Worm (Caenorhabditis elegans) whole organism, late embryonic: ENCODE measurements around the gene Y49E10.10.

Experiments
- C08G9.2 ChIP-seq: sonication (generic microtip); optimal IDR thresholded peaks from 2 replicates; lab custom pipeline; 2016; ENCODE audit warnings: mild to moderate bottlenecking, missing genetic modification characterization, moderate library complexity, missing compliant biosample characterization
- F13H6.1 ChIP-seq: sonication (generic microtip); optimal IDR thresholded peaks from 2 replicates; lab custom pipeline; 2016; ENCODE audit warnings: missing genetic modification characterization, missing compliant biosample characterization
- K02D7.2 ChIP-seq: sonication (generic microtip); optimal IDR thresholded peaks from 2 replicates; lab custom pipeline; 2017; ENCODE audit warnings: mild to moderate bottlenecking, missing genetic modification characterization, missing compliant biosample characterization
- Y22D7AL.16 ChIP-seq: sonication (generic microtip); optimal IDR thresholded peaks from 2 replicates; lab custom pipeline; 2016; ENCODE audit warnings: missing genetic modification characterization, missing compliant biosample characterization
- ama-1 ChIP-seq: fragments of 150-350 bp; optimal IDR thresholded peaks from 2 replicates; lab custom pipeline; 2014
- ceh-14 ChIP-seq: sonication (generic microtip); optimal IDR thresholded peaks from 2 replicates; lab custom pipeline; 2016; ENCODE audit warnings: missing genotype, missing genetic modification characterization, missing compliant biosample characterization
- ceh-2 ChIP-seq: sonication (generic microtip); optimal IDR thresholded peaks from 2 replicates; lab custom pipeline; 2016; ENCODE audit warnings: missing genotype, missing genetic modification characterization, missing compliant biosample characterization
- ceh-22 ChIP-seq: sonication (generic microtip); optimal IDR thresholded peaks from 2 replicates; lab custom pipeline; 2017; ENCODE audit warnings: missing biosample characterization, missing genetic modification characterization
- ceh-24 ChIP-seq: sonication (generic microtip); optimal IDR thresholded peaks from 2 replicates; lab custom pipeline; 2016; ENCODE audit warnings: mild to moderate bottlenecking, missing genetic modification characterization, missing compliant biosample characterization
- ceh-34 ChIP-seq: sonication (generic microtip); optimal IDR thresholded peaks from 2 replicates; lab custom pipeline; 2016; ENCODE audit warnings: mild to moderate bottlenecking, missing genetic modification characterization, missing compliant biosample characterization
- ceh-6 ChIP-seq: fragments of 200-800 bp; sonication (Bioruptor generic); optimal IDR thresholded peaks from 2 replicates; lab custom pipeline; 2018; ENCODE audit warnings: mild to moderate bottlenecking, missing genetic modification characterization, missing compliant biosample characterization
- ceh-9 ChIP-seq: sonication (generic microtip); optimal IDR thresholded peaks from 2 replicates; lab custom pipeline; 2016; ENCODE audit warnings: mild to moderate bottlenecking, missing genetic modification characterization, inconsistent platforms, missing compliant biosample characterization
- elt-2 ChIP-seq: sonication (generic microtip); optimal IDR thresholded peaks from 2 replicates; lab custom pipeline; 2016; ENCODE audit warnings: missing genetic modification reagents, missing genetic modification characterization, missing compliant biosample characterization
- elt-4 ChIP-seq: sonication (generic microtip); optimal IDR thresholded peaks from 2 replicates; lab custom pipeline; 2016; ENCODE audit warnings: missing genetic modification characterization, missing compliant biosample characterization
- eyg-1 ChIP-seq: sonication (generic microtip); optimal IDR thresholded peaks from 2 replicates; lab custom pipeline; 2016; ENCODE audit warnings: missing genotype, missing genetic modification characterization, missing compliant biosample characterization
- fax-1 ChIP-seq: sonication (generic microtip); optimal IDR thresholded peaks from 2 replicates; lab custom pipeline; 2016; ENCODE audit warnings: missing genotype, missing genetic modification characterization, missing compliant biosample characterization
- fkh-10 ChIP-seq: fragments of 150-350 bp; optimal IDR thresholded peaks from 2 replicates; lab custom pipeline; 2014; ENCODE audit warnings: missing biosample characterization, missing genetic modification reagents, missing genetic modification characterization
- fkh-6 ChIP-seq: sonication (generic microtip); optimal IDR thresholded peaks from 2 replicates; lab custom pipeline; 2016; ENCODE audit warnings: missing genetic modification characterization, missing compliant biosample characterization
- gmeb-2 ChIP-seq: sonication (generic microtip); optimal IDR thresholded peaks from 2 replicates; lab custom pipeline; 2016; ENCODE audit warnings: missing genetic modification characterization, inconsistent platforms, missing compliant biosample characterization
- hlh-13 ChIP-seq: fragments of 200-800 bp; sonication (Bioruptor generic); optimal IDR thresholded peaks from 2 replicates; lab custom pipeline; 2018; ENCODE audit warnings: mild to moderate bottlenecking, missing genetic modification characterization, missing compliant biosample characterization
- hlh-15 ChIP-seq: sonication (generic microtip); optimal IDR thresholded peaks from 2 replicates; lab custom pipeline; 2016; ENCODE audit warnings: missing genetic modification characterization, missing compliant biosample characterization
- hlh-30 ChIP-seq: sonication (generic microtip); optimal IDR thresholded peaks from 2 replicates; lab custom pipeline; 2017; ENCODE audit warnings: antibody characterized with exemption, missing genetic modification characterization, missing compliant biosample characterization; ENCODE audit not compliant: insufficient read depth
- hlh-6 ChIP-seq: sonication (generic microtip); optimal IDR thresholded peaks from 2 replicates; lab custom pipeline; 2016; ENCODE audit warnings: missing genotype, missing genetic modification characterization, missing compliant biosample characterization
- hlh-8 ChIP-seq: sonication (generic microtip); optimal IDR thresholded peaks from 2 replicates; lab custom pipeline; 2016; ENCODE audit warnings: missing genotype, missing genetic modification characterization, missing compliant biosample characterization
- lim-6 ChIP-seq: sonication (generic microtip); optimal IDR thresholded peaks from 2 replicates; lab custom pipeline; 2016; ENCODE audit warnings: missing genetic modification characterization, missing compliant biosample characterization
- lin-11 ChIP-seq: fragments of 200-800 bp; sonication (Bioruptor generic); optimal IDR thresholded peaks from 2 replicates; lab custom pipeline; 2018; ENCODE audit warnings: mild to moderate bottlenecking, missing genetic modification characterization, missing compliant biosample characterization
- madf-2 ChIP-seq: sonication (generic microtip); optimal IDR thresholded peaks from 2 replicates; lab custom pipeline; 2017; ENCODE audit warnings: missing genetic modification characterization, missing compliant biosample characterization
- nhr-11 ChIP-seq: fragments of 150-350 bp; optimal IDR thresholded peaks from 2 replicates; lab custom pipeline; 2014; ENCODE audit warnings: missing biosample characterization, missing genetic modification characterization
- npax-4 ChIP-seq: sonication (generic microtip); optimal IDR thresholded peaks from 2 replicates; lab custom pipeline; 2016; ENCODE audit warnings: missing genetic modification characterization, missing compliant biosample characterization
- odd-2 ChIP-seq: sonication (generic microtip); optimal IDR thresholded peaks from 2 replicates; lab custom pipeline; 2017; ENCODE audit warnings: antibody characterized with exemption, mild to moderate bottlenecking, missing genetic modification characterization, missing compliant biosample characterization
- pat-9 ChIP-seq: fragments of 200-800 bp; sonication (Bioruptor generic); optimal IDR thresholded peaks from 2 replicates; lab custom pipeline; 2018; ENCODE audit warnings: mild to moderate bottlenecking, missing genetic modification characterization, moderate library complexity, missing compliant biosample characterization
- pha-4 ChIP-seq: fragments of 150-350 bp; optimal IDR thresholded peaks from 2 replicates; lab custom pipeline; 2018; ENCODE audit warnings: missing biosample characterization, missing genetic modification reagents, missing genetic modification characterization
- pqm-1 ChIP-seq: sonication (generic microtip); optimal IDR thresholded peaks from 2 replicates; lab custom pipeline; 2016; ENCODE audit warnings: missing genetic modification characterization, missing compliant biosample characterization
- pros-1 ChIP-seq: fragments of 150-350 bp; optimal IDR thresholded peaks from 2 replicates; lab custom pipeline; 2014; ENCODE audit warnings: missing biosample characterization, missing genetic modification reagents, missing genetic modification characterization
- rnt-1 ChIP-seq: sonication (generic microtip); optimal IDR thresholded peaks from 2 replicates; lab custom pipeline; 2016; ENCODE audit warnings: missing genetic modification characterization, missing compliant biosample characterization
- sdc-2 ChIP-seq: sonication (generic microtip); optimal IDR thresholded peaks from 2 replicates; lab custom pipeline; 2016; ENCODE audit warnings: missing genotype, missing genetic modification characterization, missing compliant biosample characterization
- sox-2 ChIP-seq: fragments of 200-800 bp; sonication (Bioruptor generic); IDR thresholded peaks from 2 replicates; pipeline ENCODE4 v1.3.6; 2022; ENCODE audit warnings: missing genetic modification reagents, missing genetic modification characterization, missing compliant biosample characterization
- syd-9 ChIP-seq: sonication (generic microtip); optimal IDR thresholded peaks from 2 replicates; lab custom pipeline; 2016; ENCODE audit warnings: mild to moderate bottlenecking, missing genetic modification characterization, moderate library complexity, missing compliant biosample characterization
- tbx-2 ChIP-seq: sonication (generic microtip); optimal IDR thresholded peaks from 2 replicates; lab custom pipeline; 2016; ENCODE audit warnings: missing genetic modification characterization, missing compliant biosample characterization
- tbx-7 ChIP-seq: sonication (generic microtip); optimal IDR thresholded peaks from 2 replicates; lab custom pipeline; 2016; ENCODE audit warnings: missing genotype, missing genetic modification characterization, missing compliant biosample characterization
- ttx-3 ChIP-seq: sonication (generic microtip); optimal IDR thresholded peaks from 2 replicates; lab custom pipeline; 2016; ENCODE audit warnings: missing genetic modification reagents, missing genetic modification characterization, missing compliant biosample characterization
- unc-3 ChIP-seq, 2 experiments: fragments of 200-800 bp in 1 of 2; sonication (Bioruptor generic) in 1 of 2; sonication (generic microtip) in 1 of 2; conservative IDR thresholded peaks in 1 of 2; optimal IDR thresholded peaks in 1 of 2; 2 replicates each; pipeline versions ENCODE4 v1.3.6 to Lab custom; 2016 to 2022; ENCODE audit warnings: missing compliant biosample characterization in 2 of 2, missing genetic modification characterization in 2 of 2, missing genetic modification reagents in 1 of 2
- unc-42 ChIP-seq: sonication (generic microtip); optimal IDR thresholded peaks from 2 replicates; lab custom pipeline; 2016; ENCODE audit warnings: missing genotype, missing genetic modification characterization, missing compliant biosample characterization
- ztf-16 ChIP-seq: sonication (generic microtip); optimal IDR thresholded peaks from 2 replicates; lab custom pipeline; 2017; ENCODE audit warnings: missing genetic modification characterization, missing compliant biosample characterization

Y49E10.10 gene

ce11 chrIII:12351301-12351700 lies 44.0 kb upstream of the Y49E10.10 start, which contains the start of the genes pph-4.1 and Y75B8A.31 (continued):
- TF ChIP-seq sox-2 = no peak
- peak; percentile 77 for TF ChIP-seq fax-1 (tag; lab: Kevin White, UChicago)
- TF ChIP-seq tbx-7 (tag; lab: Kevin White, UChicago) = peak; percentile 82
- no peak for TF ChIP-seq ceh-6 (GFP tag; lab: Kevin White, UChicago)
- TF ChIP-seq ttx-3 (tag; lab: Kevin White, UChicago) = peak; percentile 19
- TF ChIP-seq ceh-34 (tag; lab: Kevin White, UChicago) = peak; percentile 58
- TF ChIP-seq npax-4 (tag; lab: Kevin White, UChicago) = no peak
- no peak for TF ChIP-seq odd-2 (tag; lab: Kevin White, UChicago)
- TF ChIP-seq madf-2 (tag; lab: Kevin White, UChicago) = no peak
- no peak for TF ChIP-seq ceh-22 (tag; lab: Kevin White, UChicago)
- no peak for TF ChIP-seq elt-4 (tag; lab: Kevin White, UChicago)
- no peak for TF ChIP-seq hlh-13 (GFP tag; lab: Kevin White, UChicago)
- no peak for TF ChIP-seq K02D7.2
- peak; percentile 77 for TF ChIP-seq elt-2
- TF ChIP-seq fkh-6 (tag; lab: Kevin White, UChicago) = peak; percentile 27
- no peak for TF ChIP-seq ceh-24 (tag; lab: Kevin White, UChicago)
- no peak for TF ChIP-seq hlh-30 (tag; lab: Kevin White, UChicago)
- peak; percentile 71 for TF ChIP-seq ceh-14 (tag; lab: Kevin White, UChicago)
- TF ChIP-seq hlh-15 = no peak
- TF ChIP-seq sdc-2 (tag; lab: Kevin White, UChicago) = no peak
- TF ChIP-seq ztf-16 = peak; percentile 24

- no peak for TF ChIP-seq K02D7.2
- no peak for TF ChIP-seq pros-1 (tag; lab: Kevin White, UChicago)
- no peak for TF ChIP-seq hlh-6 (tag; lab: Kevin White, UChicago)
- no peak for TF ChIP-seq fkh-6 (tag; lab: Kevin White, UChicago)
- no peak for TF ChIP-seq sox-2
- no peak for TF ChIP-seq ceh-9
- no peak for TF ChIP-seq ama-1 (lab: Kevin White, UChicago)
- TF ChIP-seq pat-9 = no peak
- no peak for TF ChIP-seq tbx-2
- TF ChIP-seq nhr-11 (tag; lab: Kevin White, UChicago) = no peak
- no peak for TF ChIP-seq hlh-8 (tag; lab: Kevin White, UChicago)
- TF ChIP-seq unc-3 (GFP tag; conservative IDR thresholded peaks at IDR 0.05; lab: Robert Waterston, UW) = no peak
- no peak for TF ChIP-seq unc-3 (tag; optimal IDR thresholded peaks at IDR 0.05; lab: Kevin White, UChicago)
- TF ChIP-seq rnt-1 (tag; lab: Kevin White, UChicago) = no peak
- no peak for TF ChIP-seq pqm-1 (tag; lab: Kevin White, UChicago)
- TF ChIP-seq unc-42 (tag; lab: Kevin White, UChicago) = no peak
Measured at ce11 chrIII:12356588-12356987, 38.7 kb upstream of the Y49E10.10 start.

- no peak for TF ChIP-seq npax-4 (tag; lab: Kevin White, UChicago)
- TF ChIP-seq ceh-22 (tag; lab: Kevin White, UChicago) = no peak
- TF ChIP-seq F13H6.1 = no peak
- TF ChIP-seq gmeb-2 (tag; lab: Kevin White, UChicago) = no peak
- TF ChIP-seq eyg-1 = no peak
- no peak for TF ChIP-seq C08G9.2 (tag; lab: Kevin White, UChicago)
- no peak for TF ChIP-seq syd-9 (tag; lab: Kevin White, UChicago)
- TF ChIP-seq fkh-10 (GFP tag; lab: Kevin White, UChicago) = no peak
- no peak for TF ChIP-seq Y22D7AL.16 (tag; lab: Kevin White, UChicago)
- no peak for TF ChIP-seq lim-6 (tag; lab: Kevin White, UChicago)
- TF ChIP-seq K02D7.2 = no peak
- no peak for TF ChIP-seq tbx-2
- TF ChIP-seq hlh-13 (GFP tag; lab: Kevin White, UChicago) = no peak
- no peak for TF ChIP-seq ceh-14 (tag; lab: Kevin White, UChicago)
- no peak for TF ChIP-seq pha-4
- no peak for TF ChIP-seq lin-11 (tag; lab: Kevin White, UChicago)
- no peak for TF ChIP-seq ceh-2
- TF ChIP-seq, all 69 proteins: peak for 0
Measured at ce11 chrIII:12358461-12358860, 36.8 kb upstream of the Y49E10.10 start, which contains the start of gene Y75B8A.32. Gene Y75B8A.32 (minus strand): TSS chrIII:12358561.
